Worm (Caenorhabditis elegans) whole organism, L2 larva: Measurements from ENCODE around the gene nlp-53.

Source experiments
- C34F6.9 ChIP-seq: fragments of 150-350 bp; optimal IDR thresholded peaks from 2 replicates; lab custom pipeline; 2014; ENCODE audit warnings: missing biosample characterization, missing genetic modification characterization
- F13H6.1 ChIP-seq: sonication (generic microtip); optimal IDR thresholded peaks from 2 replicates; lab custom pipeline; 2016; ENCODE audit warnings: missing genetic modification characterization, missing compliant biosample characterization
- Y55F3AM.14 ChIP-seq: fragments of 200-800 bp; sonication (Bioruptor generic); optimal IDR thresholded peaks from 2 replicates; lab custom pipeline; 2018; ENCODE audit warnings: mild to moderate bottlenecking, missing genetic modification characterization, missing compliant biosample characterization
- ZK546.5 ChIP-seq: sonication (generic microtip); optimal IDR thresholded peaks from 2 replicates; lab custom pipeline; 2017; ENCODE audit warnings: missing biosample characterization, missing genetic modification characterization
- alr-1 ChIP-seq: fragments of 150-350 bp; optimal IDR thresholded peaks from 2 replicates; lab custom pipeline; 2014; ENCODE audit warnings: missing biosample characterization, missing genetic modification characterization
- ama-1 ChIP-seq: fragments of 150-350 bp; optimal IDR thresholded peaks from 2 replicates; lab custom pipeline; 2018; ENCODE audit warnings: inconsistent platforms
- blmp-1 ChIP-seq: sonication (generic microtip); optimal IDR thresholded peaks from 2 replicates; lab custom pipeline; 2017; ENCODE audit warnings: missing genetic modification characterization, mild to moderate bottlenecking, missing compliant biosample characterization, antibody characterized with exemption, moderate library complexity; ENCODE audit not compliant: insufficient read depth
- ceh-16 ChIP-seq: fragments of 150-350 bp; optimal IDR thresholded peaks from 2 replicates; lab custom pipeline; 2014; ENCODE audit warnings: missing biosample characterization, missing genetic modification characterization
- ceh-82 ChIP-seq: fragments of 150-350 bp; optimal IDR thresholded peaks from 2 replicates; lab custom pipeline; 2014; ENCODE audit warnings: missing biosample characterization, missing genetic modification characterization
- crh-2 ChIP-seq: sonication (generic microtip); optimal IDR thresholded peaks from 2 replicates; lab custom pipeline; 2017; ENCODE audit warnings: missing biosample characterization, missing genetic modification characterization
- dmd-4 ChIP-seq: sonication (generic microtip); optimal IDR thresholded peaks from 2 replicates; lab custom pipeline; 2017; ENCODE audit warnings: missing biosample characterization, missing genetic modification characterization
- egl-27 ChIP-seq: sonication (generic microtip); optimal IDR thresholded peaks from 3 replicates; lab custom pipeline; 2017; ENCODE audit warnings: missing biosample characterization, missing genetic modification reagents, missing genetic modification characterization
- elt-1 ChIP-seq: fragments of 150-350 bp; optimal IDR thresholded peaks from 2 replicates; lab custom pipeline; 2014; ENCODE audit warnings: missing biosample characterization, missing genetic modification characterization
- elt-3 ChIP-seq: sonication (generic microtip); optimal IDR thresholded peaks from 2 replicates; lab custom pipeline; 2017; ENCODE audit warnings: missing biosample characterization, missing genetic modification characterization
- fos-1 ChIP-seq: fragments of 150-350 bp; optimal IDR thresholded peaks from 2 replicates; lab custom pipeline; 2014; ENCODE audit warnings: missing biosample characterization, missing genetic modification characterization
- gmeb-1 ChIP-seq: fragments of 150-350 bp; optimal IDR thresholded peaks from 2 replicates; lab custom pipeline; 2014; ENCODE audit warnings: missing biosample characterization, missing genetic modification characterization
- lin-11 ChIP-seq: fragments of 150-350 bp; sonication (generic microtip); optimal IDR thresholded peaks from 2 replicates; lab custom pipeline; 2014; ENCODE audit warnings: missing biosample characterization, missing genetic modification characterization, inconsistent platforms, mixed read lengths
- lin-13 ChIP-seq: fragments of 150-350 bp; optimal IDR thresholded peaks from 2 replicates; lab custom pipeline; 2014; ENCODE audit warnings: missing biosample characterization, missing genetic modification reagents, missing genetic modification characterization
- lsy-2 ChIP-seq, 2 experiments: fragments of 150-350 bp in 1 of 2; sonication (generic microtip) in 1 of 2; optimal IDR thresholded peaks; 2 replicates each; lab custom pipeline; 2014 to 2017; ENCODE audit warnings: missing biosample characterization in 2 of 2, missing genetic modification characterization in 2 of 2
- mbf-1 ChIP-seq: sonication (generic microtip); optimal IDR thresholded peaks from 2 replicates; lab custom pipeline; 2017; ENCODE audit warnings: missing biosample characterization, missing genetic modification characterization
- nhr-11 ChIP-seq: fragments of 150-350 bp; optimal IDR thresholded peaks from 2 replicates; lab custom pipeline; 2014; ENCODE audit warnings: missing biosample characterization, missing genetic modification characterization
- nhr-12 ChIP-seq: fragments of 150-350 bp; optimal IDR thresholded peaks from 2 replicates; lab custom pipeline; 2014; ENCODE audit warnings: missing biosample characterization, missing genetic modification characterization
- nhr-129 ChIP-seq: fragments of 150-350 bp; optimal IDR thresholded peaks from 2 replicates; lab custom pipeline; 2014; ENCODE audit warnings: missing biosample characterization, missing genetic modification characterization
- nhr-21 ChIP-seq: fragments of 150-350 bp; optimal IDR thresholded peaks from 2 replicates; lab custom pipeline; 2014; ENCODE audit warnings: missing biosample characterization, missing genetic modification characterization
- nhr-23 ChIP-seq: fragments of 150-350 bp; optimal IDR thresholded peaks from 2 replicates; lab custom pipeline; 2014; ENCODE audit warnings: missing biosample characterization, missing genetic modification reagents, missing genetic modification characterization
- nhr-237 ChIP-seq: fragments of 150-350 bp; optimal IDR thresholded peaks from 2 replicates; lab custom pipeline; 2014; ENCODE audit warnings: missing biosample characterization, missing genetic modification characterization
- nhr-25 ChIP-seq: fragments of 150-350 bp; sonication (generic microtip); optimal IDR thresholded peaks from 3 replicates; lab custom pipeline; 2014; ENCODE audit warnings: missing biosample characterization, missing genetic modification characterization
- peb-1 ChIP-seq: fragments of 150-350 bp; optimal IDR thresholded peaks from 2 replicates; lab custom pipeline; 2014; ENCODE audit warnings: missing biosample characterization, missing genetic modification characterization
- sem-4 ChIP-seq: fragments of 150-350 bp; optimal IDR thresholded peaks from 2 replicates; lab custom pipeline; 2014; ENCODE audit warnings: missing biosample characterization, missing genetic modification reagents, missing genetic modification characterization
- skn-1 ChIP-seq: sonication (generic microtip); optimal IDR thresholded peaks from 2 replicates; lab custom pipeline; 2017; ENCODE audit warnings: missing biosample characterization, missing genetic modification characterization
- sma-9 ChIP-seq, 2 experiments: fragments of 150-350 bp in 1 of 2; sonication (generic microtip) in 1 of 2; optimal IDR thresholded peaks; 2 replicates each; lab custom pipeline; 2014 to 2016; ENCODE audit warnings: missing genetic modification characterization in 2 of 2, mild to moderate bottlenecking in 1 of 2, missing biosample characterization in 1 of 2, missing compliant biosample characterization in 1 of 2, missing genetic modification reagents in 1 of 2, moderate library complexity in 1 of 2
- snpc-4 ChIP-seq: fragments of 150-350 bp; optimal IDR thresholded peaks from 2 replicates; lab custom pipeline; 2014; ENCODE audit warnings: missing biosample characterization, missing genetic modification characterization
- unc-39 ChIP-seq: fragments of 150-350 bp; optimal IDR thresholded peaks from 2 replicates; lab custom pipeline; 2014; ENCODE audit warnings: missing biosample characterization, missing genetic modification characterization
- unc-55 ChIP-seq: fragments of 150-350 bp; sonication (generic microtip); optimal IDR thresholded peaks from 3 replicates; lab custom pipeline; 2014; ENCODE audit warnings: missing biosample characterization, missing genetic modification reagents, missing genetic modification characterization
- unc-62 ChIP-seq: fragments of 150-350 bp; optimal IDR thresholded peaks from 2 replicates; lab custom pipeline; 2014; ENCODE audit warnings: missing biosample characterization, missing genetic modification reagents, missing genetic modification characterization
- ztf-1 ChIP-seq: fragments of 200-800 bp; sonication (Bioruptor generic); conservative IDR thresholded peaks from 2 replicates; pipeline ENCODE4 v1.3.6; 2022; ENCODE audit warnings: missing genetic modification characterization, missing compliant biosample characterization
- ztf-11 ChIP-seq: sonication (generic microtip); optimal IDR thresholded peaks from 2 replicates; lab custom pipeline; 2017; ENCODE audit warnings: missing biosample characterization, missing genetic modification characterization
- ztf-4 ChIP-seq: fragments of 150-350 bp; optimal IDR thresholded peaks from 2 replicates; lab custom pipeline; 2014; ENCODE audit warnings: missing biosample characterization, missing genetic modification characterization

Gene nlp-53

DNA sequence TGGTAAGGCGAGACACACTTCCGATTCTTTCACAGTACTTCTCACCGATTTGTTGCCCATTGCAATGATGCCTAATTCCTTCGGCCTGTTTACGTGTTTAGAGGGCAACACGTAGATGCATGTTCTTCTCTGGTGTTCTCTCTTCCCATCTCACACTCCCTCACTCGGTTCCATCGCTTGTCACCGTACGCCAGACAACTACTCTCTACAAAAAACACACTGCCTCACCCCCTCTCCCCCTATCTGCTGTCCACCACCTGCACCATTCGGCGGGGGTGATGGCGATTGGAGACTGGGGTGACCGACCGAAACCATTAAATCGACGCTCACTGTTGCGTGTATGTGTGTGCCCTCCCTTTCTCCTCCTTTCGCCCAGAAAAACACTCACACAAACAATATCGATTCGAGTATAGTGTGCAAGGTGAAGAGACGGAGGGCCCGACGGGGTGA, 34.8 kb upstream of the nlp-53 start (continued):
- TF ChIP-seq sem-4 (peak; percentile 62), lsy-2 (tag; optimal IDR thresholded peaks at IDR 0.05; lab: Kevin White, UChicago) (peak in 1 of 2 experiments; percentile 12), ceh-16 (tag; lab: Kevin White, UChicago) (peak; percentile 73), alr-1 (tag; lab: Kevin White, UChicago) (no peak), F13H6.1 (peak; percentile 65), elt-3 (tag; lab: Kevin White, UChicago) (no peak), nhr-21 (tag; lab: Kevin White, UChicago) (no peak), blmp-1 (no peak), ztf-4 (tag; lab: Kevin White, UChicago) (no peak), lin-13 (GFP tag; lab: Kevin White, UChicago) (no peak), ztf-1 (no peak), egl-27 (tag; lab: Kevin White, UChicago) (no peak), lin-11 (tag; lab: Kevin White, UChicago) (peak; percentile 48), ZK546.5 (tag; lab: Kevin White, UChicago) (no peak), nhr-25 (tag; lab: Kevin White, UChicago) (peak; percentile 73), peb-1 (no peak), dmd-4 (tag; lab: Kevin White, UChicago) (no peak), nhr-11 (no peak)
- TF ChIP-seq, all 48 proteins: peak for 10

- TF ChIP-seq mbf-1 (tag; lab: Kevin White, UChicago) (no peak), nhr-237 (tag; lab: Kevin White, UChicago) (no peak), skn-1 (tag; lab: Kevin White, UChicago) (no peak), ceh-16 (tag; lab: Kevin White, UChicago) (no peak), C34F6.9 (tag; lab: Kevin White, UChicago) (peak; percentile 2), lin-13 (GFP tag; lab: Kevin White, UChicago) (no peak), fos-1 (no peak), nhr-23 (tag; lab: Kevin White, UChicago) (no peak), unc-55 (GFP tag; lab: Kevin White, UChicago) (peak; percentile 9), egl-27 (tag; lab: Kevin White, UChicago) (no peak), ama-1 (no peak), F13H6.1 (peak; percentile 1), nhr-129 (tag; lab: Kevin White, UChicago) (no peak), gmeb-1 (peak; percentile 55), nhr-11 (no peak), Y55F3AM.14 (GFP tag; lab: Kevin White, UChicago) (no peak), peb-1 (no peak), sem-4 (no peak), ztf-4 (tag; lab: Kevin White, UChicago) (no peak), snpc-4 (tag; lab: Kevin White, UChicago) (no peak)
Observed at ce11 chrX:13584725-13585371, 33.8 kb upstream of the nlp-53 start, which contains the start of gene unc-84. Gene unc-84 (plus strand): TSS chrX:13584775.

ce11 chrX:13589735-13590134, 28.9 kb upstream of the nlp-53 start, which contains the start of gene col-9:
Gene col-9 (plus strand): TSS chrX:13590035.
- no peak for TF ChIP-seq mbf-1 (tag; lab: Kevin White, UChicago)
- TF ChIP-seq elt-1 (tag; lab: Kevin White, UChicago): no peak
- TF ChIP-seq sma-9 (GFP tag; optimal IDR thresholded peaks at IDR 0.05; lab: Kevin White, UChicago): no peak
- no peak for TF ChIP-seq sma-9 (tag; optimal IDR thresholded peaks at IDR 0.05; lab: Kevin White, UChicago)
- no peak for TF ChIP-seq nhr-12 (tag; lab: Kevin White, UChicago)
- TF ChIP-seq ztf-1: no peak
- TF ChIP-seq crh-2 (tag; lab: Kevin White, UChicago): no peak

DNA sequence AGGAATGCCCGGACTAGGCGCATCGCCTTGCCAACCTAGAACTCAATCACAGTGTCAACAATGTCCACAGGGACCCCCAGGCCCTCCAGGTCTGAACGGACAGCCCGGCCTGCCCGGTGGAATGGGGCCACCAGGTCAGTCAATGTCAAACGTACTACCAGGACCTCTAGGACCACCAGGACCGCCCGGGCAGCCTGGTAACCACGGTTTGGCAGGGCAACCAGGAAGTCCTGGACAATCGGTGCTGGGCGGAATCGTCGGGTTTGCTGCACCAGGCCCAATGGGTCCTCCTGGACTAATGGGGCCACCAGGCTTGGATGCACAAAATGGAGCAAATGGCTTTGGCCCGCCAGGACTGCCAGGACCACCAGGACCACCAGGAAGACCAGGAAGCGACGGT, 28.0 kb upstream of the nlp-53 start:
- no peak for TF ChIP-seq unc-62 (GFP tag; lab: Kevin White, UChicago)
- no peak for TF ChIP-seq ama-1
- TF ChIP-seq unc-39: no peak
- no peak for TF ChIP-seq ztf-11 (tag; lab: Kevin White, UChicago)
- no peak for TF ChIP-seq C34F6.9 (tag; lab: Kevin White, UChicago)
- no peak for TF ChIP-seq nhr-25 (tag; lab: Kevin White, UChicago)
- no peak for TF ChIP-seq ceh-82 (tag; lab: Kevin White, UChicago)
